Fruit fly (Drosophila melanogaster): ENCODE measurements around the gene MagR.
A peak's percentile ranks its signal among the peaks of the same experiment; 100 is the strongest.

The MagR gene

DNA sequence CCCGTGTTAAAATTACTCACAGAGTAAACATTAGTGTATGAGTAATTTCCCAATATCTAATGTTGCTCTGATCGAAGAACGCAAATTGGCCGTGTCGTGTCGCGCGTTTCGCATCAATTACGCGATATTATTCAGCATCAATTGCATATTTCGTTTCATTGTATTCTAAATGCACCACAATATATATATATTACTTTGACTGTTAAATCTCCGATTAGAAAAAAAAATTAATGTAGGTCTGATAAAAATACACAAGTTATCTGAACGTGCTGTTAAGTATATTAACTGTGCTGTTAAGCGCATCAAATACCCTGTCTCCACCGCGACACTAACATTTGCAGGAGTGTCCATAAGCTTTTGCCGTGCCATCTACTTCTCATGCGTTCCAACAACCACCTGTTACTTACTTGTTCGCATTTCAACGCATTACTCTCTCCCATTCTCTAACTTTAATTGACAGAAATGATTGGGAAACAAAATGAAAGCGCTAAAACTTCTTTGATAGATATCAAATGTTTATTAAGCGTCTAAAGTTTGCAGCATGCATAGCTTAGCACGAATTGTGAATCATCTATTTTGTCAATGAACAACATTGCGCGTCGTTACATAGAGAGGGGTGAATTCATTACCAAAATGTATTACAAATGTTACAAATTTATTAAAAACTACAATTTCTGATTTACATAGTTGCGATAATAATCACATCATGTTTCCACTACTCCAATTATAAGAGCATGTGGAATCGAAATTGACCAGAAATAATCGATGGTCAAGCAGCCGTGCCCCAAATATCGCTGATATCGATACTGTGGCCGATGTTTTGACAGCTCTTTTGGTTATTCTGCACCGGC, 26.6 kb downstream of the MagR start, which contains the start of the genes Graf and mRpL3 (continued):
- TF ChIP-seq klu (GFP tag; IDR thresholded peaks at IDR 0.05) (no peak), CG4820 (GFP tag; optimal IDR thresholded peaks at IDR 0.05) (no peak), da (GFP tag; optimal IDR thresholded peaks at IDR 0.05) (no peak), CG4282 (GFP tag; optimal IDR thresholded peaks at IDR 0.05) (no peak), jigr1 (GFP tag; IDR thresholded peaks at IDR 0.05) (no peak), pho (GFP tag; optimal IDR thresholded peaks at IDR 0.05) (no peak), CG11560 (tag; IDR thresholded peaks at IDR 0.05) (no peak), CG7963 (GFP tag; IDR thresholded peaks at IDR 0.05; ENCODE audit: partially characterized antibody) (peak; percentile 91), CG31365 (tag; optimal IDR thresholded peaks at IDR 0.05) (no peak), CG11723 (GFP tag; optimal IDR thresholded peaks at IDR 0.05) (no peak), CG7745 (tag; optimal IDR thresholded peaks at IDR 0.05) (no peak), Mad (GFP tag; optimal IDR thresholded peaks at IDR 0.05) (no peak), fu2 (GFP tag; optimal IDR thresholded peaks at IDR 0.05) (no peak), grn (GFP tag; optimal IDR thresholded peaks at IDR 0.05) (peak; percentile 14), rib (GFP tag; IDR thresholded peaks at IDR 0.05) (no peak), CG16779 (GFP tag; IDR thresholded peaks at IDR 0.05) (no peak), CG9215 (GFP tag; IDR thresholded peaks at IDR 0.05) (no peak), sisA (GFP tag; IDR thresholded peaks at IDR 0.05) (no peak), CG15479 (GFP tag; optimal IDR thresholded peaks at IDR 0.05) (no peak), CG17802 (tag; optimal IDR thresholded peaks at IDR 0.05) (peak; percentile 74), ttk (GFP tag; IDR thresholded peaks at IDR 0.05) (no peak), trh (GFP tag; optimal IDR thresholded peaks at IDR 0.05) (no peak), CG6175 (GFP tag; IDR thresholded peaks at IDR 0.05) (no peak), Hr39 (optimal IDR thresholded peaks at IDR 0.05) (no peak), Ravus (GFP tag; IDR thresholded peaks at IDR 0.05) (no peak), CG2712 (tag; optimal IDR thresholded peaks at IDR 0.05) (no peak), sima (GFP tag; optimal IDR thresholded peaks at IDR 0.05) (no peak), Sin3A (optimal IDR thresholded peaks at IDR 0.05) (peak; percentile 48), ranshi (GFP tag; IDR thresholded peaks at IDR 0.05) (no peak), cwo (GFP tag; optimal IDR thresholded peaks at IDR 0.05) (no peak), CG13123 (GFP tag; optimal IDR thresholded peaks at IDR 0.05) (no peak), az2 (GFP tag; optimal IDR thresholded peaks at IDR 0.05) (no peak), CG1233 (GFP tag; optimal IDR thresholded peaks at IDR 0.05) (no peak), sob (GFP tag; IDR thresholded peaks at IDR 0.05) (no peak), tx (GFP tag; optimal IDR thresholded peaks at IDR 0.05) (no peak), NK7.1 (GFP tag; optimal IDR thresholded peaks at IDR 0.05) (no peak), CG33213 (GFP tag; optimal IDR thresholded peaks at IDR 0.05) (no peak), Usf (GFP tag; optimal IDR thresholded peaks at IDR 0.05) (no peak), CG7987 (GFP tag; optimal IDR thresholded peaks at IDR 0.05) (no peak), CG32532 (GFP tag; IDR thresholded peaks at IDR 0.05) (no peak), sug (tag; optimal IDR thresholded peaks at IDR 0.05) (no peak), CG1647 (GFP tag; optimal IDR thresholded peaks at IDR 0.05) (no peak), bab2 (GFP tag; optimal IDR thresholded peaks at IDR 0.05) (no peak), btn (GFP tag; optimal IDR thresholded peaks at IDR 0.05) (no peak), corto (GFP tag; optimal IDR thresholded peaks at IDR 0.05) (no peak), Opbp (GFP tag; IDR thresholded peaks at IDR 0.05; ENCODE audit: partially characterized antibody) (peak; percentile 94), CG4730 (GFP tag; IDR thresholded peaks at IDR 0.05) (no peak), CG6765 (GFP tag; optimal IDR thresholded peaks at IDR 0.05) (no peak), CG13287 (GFP tag; IDR thresholded peaks at IDR 0.05; ENCODE audit: partially characterized antibody) (peak; percentile 86), CG11085 (GFP tag; IDR thresholded peaks at IDR 0.05) (no peak), Dbx (GFP tag; IDR thresholded peaks at IDR 0.05) (no peak), vnd (GFP tag; IDR thresholded peaks at IDR 0.05; ENCODE audit: partially characterized antibody) (peak; percentile 90)

Data from whole organism, embryonic.